Fruit fly (Drosophila melanogaster) whole organism, embryonic: ENCODE results near the gene Sema5c.

Source experiments
- Asciz ChIP-seq: fragments of 200-800 bp; sonication (Bioruptor generic); optimal IDR thresholded peaks from 2 replicates; lab custom pipeline; 2017; ENCODE audit warnings: missing biosample characterization, mild to moderate bottlenecking, missing genetic modification characterization, missing genetic modification reagents
- CG10147 ChIP-seq: fragments of 200-800 bp; sonication (Bioruptor generic); optimal IDR thresholded peaks from 2 replicates; lab custom pipeline; 2019; ENCODE audit warnings: missing biosample characterization, mild to moderate bottlenecking, missing genetic modification characterization, moderate library complexity
- CG10543 ChIP-seq: fragments of 200-800 bp; sonication (Bioruptor generic); optimal IDR thresholded peaks from 3 replicates; lab custom pipeline; 2017; ENCODE audit warnings: missing biosample characterization, mild to moderate bottlenecking, missing genetic modification characterization, moderate library complexity
- CG11695 ChIP-seq: fragments of 200-800 bp; sonication (Bioruptor generic); IDR thresholded peaks from 3 replicates; pipeline ENCODE4 v1.3.6; 2022; ENCODE audit warnings: missing biosample characterization, missing genetic modification characterization
- CG1529 ChIP-seq: fragments of 200-800 bp; sonication (Bioruptor generic); optimal IDR thresholded peaks from 3 replicates; lab custom pipeline; 2018; ENCODE audit warnings: missing biosample characterization, missing genetic modification characterization
- CG15479 ChIP-seq: fragments of 200-800 bp; sonication (Bioruptor generic); optimal IDR thresholded peaks from 3 replicates; lab custom pipeline; 2019; ENCODE audit warnings: missing biosample characterization, mild to moderate bottlenecking, missing genetic modification characterization, moderate library complexity
- CG16815 ChIP-seq: fragments of 200-800 bp; sonication (Bioruptor generic); optimal IDR thresholded peaks from 3 replicates; lab custom pipeline; 2017; ENCODE audit warnings: missing biosample characterization, mild to moderate bottlenecking, missing genetic modification characterization
- CG17385 ChIP-seq: fragments of 200-800 bp; sonication (Bioruptor generic); optimal IDR thresholded peaks from 3 replicates; lab custom pipeline; 2018; ENCODE audit warnings: missing biosample characterization, mild to moderate bottlenecking, missing genetic modification characterization
- CG18599 ChIP-seq: fragments of 200-800 bp; sonication (Bioruptor generic); optimal IDR thresholded peaks from 3 replicates; lab custom pipeline; 2017; ENCODE audit warnings: missing biosample characterization, missing genetic modification characterization, mild to moderate bottlenecking, moderate library complexity, missing genetic modification reagents
- CG18619 ChIP-seq: fragments of 200-800 bp; sonication (Bioruptor generic); optimal IDR thresholded peaks from 3 replicates; lab custom pipeline; 2017; ENCODE audit warnings: missing biosample characterization, mild to moderate bottlenecking, missing genetic modification characterization
- CG2116 ChIP-seq: fragments of 200-800 bp; sonication (Bioruptor generic); optimal IDR thresholded peaks from 3 replicates; lab custom pipeline; 2018; ENCODE audit warnings: missing biosample characterization, mild to moderate bottlenecking, missing genetic modification characterization
- CG2202 ChIP-seq: fragments of 200-800 bp; sonication (Bioruptor generic); optimal IDR thresholded peaks from 2 replicates; lab custom pipeline; 2018; ENCODE audit warnings: missing biosample characterization, mild to moderate bottlenecking, missing genetic modification characterization
- CG3065 ChIP-seq: fragments of 200-800 bp; sonication (Bioruptor generic); optimal IDR thresholded peaks from 2 replicates; lab custom pipeline; 2016; ENCODE audit warnings: missing biosample characterization, missing genetic modification characterization
- CG34224 ChIP-seq: fragments of 200-800 bp; sonication (Bioruptor generic); IDR thresholded peaks from 3 replicates; pipeline ENCODE4 v1.3.6; 2022; ENCODE audit warnings: missing biosample characterization, missing genetic modification characterization; ENCODE audit not compliant: partially characterized antibody
- CG3995 ChIP-seq: fragments of 200-800 bp; sonication (Bioruptor generic); optimal IDR thresholded peaks from 3 replicates; lab custom pipeline; 2016; ENCODE audit warnings: missing biosample characterization, missing genetic modification characterization
- CG4404 ChIP-seq: fragments of 200-800 bp; sonication (Bioruptor generic); IDR thresholded peaks from 2 replicates; pipeline ENCODE4 v1.3.6; 2022; ENCODE audit warnings: missing biosample characterization, missing genetic modification characterization
- CG6765 ChIP-seq: fragments of 200-800 bp; sonication (Bioruptor generic); optimal IDR thresholded peaks from 3 replicates; lab custom pipeline; 2017; ENCODE audit warnings: missing biosample characterization, mild to moderate bottlenecking, missing genetic modification characterization
- CG6791 ChIP-seq: fragments of 200-800 bp; sonication (Bioruptor generic); IDR thresholded peaks from 3 replicates; pipeline ENCODE4 v1.3.6; 2022; ENCODE audit warnings: missing biosample characterization, missing genetic modification characterization; ENCODE audit not compliant: partially characterized antibody
- CG6813 ChIP-seq: fragments of 200-800 bp; sonication (Bioruptor generic); optimal IDR thresholded peaks from 2 replicates; lab custom pipeline; 2017; ENCODE audit warnings: missing biosample characterization, missing genetic modification characterization, mild to moderate bottlenecking, moderate library complexity, missing genetic modification reagents
- CG6854 ChIP-seq: fragments of 200-800 bp; sonication (Bioruptor generic); optimal IDR thresholded peaks from 3 replicates; lab custom pipeline; 2017; ENCODE audit warnings: missing biosample characterization, mild to moderate bottlenecking, missing genetic modification characterization
- CG7556 ChIP-seq: fragments of 200-800 bp; sonication (Bioruptor generic); optimal IDR thresholded peaks from 2 replicates; lab custom pipeline; 2017; ENCODE audit warnings: missing biosample characterization, mild to moderate bottlenecking, missing genetic modification characterization
- CG7987 ChIP-seq: fragments of 200-800 bp; sonication (Bioruptor generic); optimal IDR thresholded peaks from 2 replicates; lab custom pipeline; 2018; ENCODE audit warnings: missing biosample characterization, mild to moderate bottlenecking, missing genetic modification characterization, moderate library complexity
- CG8359 ChIP-seq: fragments of 200-800 bp; sonication (Bioruptor generic); optimal IDR thresholded peaks from 2 replicates; lab custom pipeline; 2017; ENCODE audit warnings: missing biosample characterization, mild to moderate bottlenecking, missing genetic modification characterization, borderline replicate concordance
- CG9817 ChIP-seq: fragments of 200-800 bp; sonication (Bioruptor generic); optimal IDR thresholded peaks from 2 replicates; lab custom pipeline; 2018; ENCODE audit warnings: missing biosample characterization, mild to moderate bottlenecking, missing genetic modification characterization, moderate library complexity
- D ChIP-seq, 2 experiments: fragments of 200-800 bp in 1 of 2; fragments of >200 bp in 1 of 2; sonication (Bioruptor generic) in 1 of 2; optimal IDR thresholded peaks; 2 replicates in 1 of 2; 3 replicates in 1 of 2; lab custom pipeline; 2017; ENCODE audit warnings: mild to moderate bottlenecking in 1 of 2, missing biosample characterization in 1 of 2, missing genetic modification characterization in 1 of 2, missing genetic modification reagents in 1 of 2
- Hand ChIP-seq: fragments of 200-800 bp; sonication (Bioruptor generic); optimal IDR thresholded peaks from 2 replicates; lab custom pipeline; 2017; ENCODE audit warnings: mild to moderate bottlenecking, missing biosample characterization, missing genetic modification reagents, missing genetic modification characterization
- NC2α ChIP-seq: fragments of 200-800 bp; sonication (Bioruptor generic); optimal IDR thresholded peaks from 2 replicates; lab custom pipeline; 2016; ENCODE audit warnings: missing biosample characterization, missing genetic modification characterization
- NFAT ChIP-seq: fragments of 200-800 bp; sonication (Bioruptor generic); IDR thresholded peaks from 2 replicates; pipeline ENCODE4 v1.3.6; 2022; ENCODE audit warnings: missing biosample characterization, missing genetic modification characterization
- NK7.1 ChIP-seq: fragments of 200-800 bp; sonication (Bioruptor generic); optimal IDR thresholded peaks from 3 replicates; lab custom pipeline; 2016; ENCODE audit warnings: missing biosample characterization, missing genetic modification characterization
- Six4 ChIP-seq: fragments of 200-800 bp; sonication (Bioruptor generic); optimal IDR thresholded peaks from 2 replicates; lab custom pipeline; 2016; ENCODE audit warnings: missing biosample characterization, missing genetic modification characterization
- Vsx1 ChIP-seq: fragments of 200-800 bp; sonication (Bioruptor generic); optimal IDR thresholded peaks from 2 replicates; lab custom pipeline; 2017; ENCODE audit warnings: missing biosample characterization, mild to moderate bottlenecking, missing genetic modification characterization, missing genetic modification reagents
- ac ChIP-seq: fragments of 200-800 bp; sonication (Bioruptor generic); optimal IDR thresholded peaks from 3 replicates; lab custom pipeline; 2017; ENCODE audit warnings: missing biosample characterization, mild to moderate bottlenecking, missing genetic modification characterization
- ase ChIP-seq: fragments of 200-800 bp; sonication (Bioruptor generic); IDR thresholded peaks from 3 replicates; pipeline ENCODE4 v1.3.6; 2022; ENCODE audit warnings: missing biosample characterization, missing genetic modification characterization
- ato ChIP-seq: fragments of 200-800 bp; sonication (Bioruptor generic); IDR thresholded peaks from 2 replicates; pipeline ENCODE4 v1.3.6; 2022; ENCODE audit warnings: missing biosample characterization, missing genetic modification characterization; ENCODE audit not compliant: partially characterized antibody
- bsh ChIP-seq, 2 experiments: fragments of 200-800 bp; sonication (Bioruptor generic); optimal IDR thresholded peaks; 2 replicates each; lab custom pipeline; 2017 to 2018; ENCODE audit warnings: mild to moderate bottlenecking in 2 of 2, missing biosample characterization in 2 of 2, missing genetic modification characterization in 2 of 2, moderate library complexity in 1 of 2
- dati ChIP-seq: fragments of 200-800 bp; sonication (Bioruptor generic); IDR thresholded peaks from 2 replicates; pipeline ENCODE4 v1.3.6; 2022; ENCODE audit warnings: missing biosample characterization, missing genetic modification characterization
- disco-r ChIP-seq: fragments of 200-800 bp; sonication (Bioruptor generic); optimal IDR thresholded peaks from 2 replicates; lab custom pipeline; 2016; ENCODE audit warnings: missing biosample characterization, missing genetic modification characterization
- grn ChIP-seq: fragments of 200-800 bp; sonication (Bioruptor generic); optimal IDR thresholded peaks from 3 replicates; lab custom pipeline; 2017; ENCODE audit warnings: missing biosample characterization, missing genetic modification characterization
- gsb ChIP-seq: fragments of 200-800 bp; sonication (Bioruptor generic); IDR thresholded peaks from 2 replicates; pipeline ENCODE4 v1.3.6; 2022; ENCODE audit warnings: missing biosample characterization, missing genetic modification characterization
- hbn ChIP-seq: fragments of 200-800 bp; sonication (Bioruptor generic); IDR thresholded peaks from 2 replicates; pipeline ENCODE4 v1.3.6; 2022; ENCODE audit warnings: missing biosample characterization, missing genetic modification characterization; ENCODE audit not compliant: partially characterized antibody
- insv ChIP-seq, 2 experiments: fragments of 200-800 bp; sonication (Bioruptor generic); optimal IDR thresholded peaks; 3 replicates each; lab custom pipeline; 2016 to 2018; ENCODE audit warnings: missing biosample characterization in 2 of 2, missing genetic modification characterization in 2 of 2
- lab ChIP-seq: fragments of 200-800 bp; sonication (Bioruptor generic); optimal IDR thresholded peaks from 3 replicates; lab custom pipeline; 2017; ENCODE audit warnings: missing biosample characterization, missing genetic modification characterization, mild to moderate bottlenecking, moderate library complexity, missing genetic modification reagents
- pnt ChIP-seq: fragments of 200-800 bp; sonication (Bioruptor generic); optimal IDR thresholded peaks from 3 replicates; lab custom pipeline; 2016; ENCODE audit warnings: missing biosample characterization, missing genetic modification characterization
- scrt ChIP-seq: fragments of 200-800 bp; sonication (Bioruptor generic); optimal IDR thresholded peaks from 2 replicates; lab custom pipeline; 2018; ENCODE audit warnings: missing biosample characterization, mild to moderate bottlenecking, missing genetic modification characterization, moderate library complexity
- sens ChIP-seq: fragments of 200-800 bp; sonication (Bioruptor generic); peaks from one replicate; lab custom pipeline; 2016; ENCODE audit warnings: missing biosample characterization, missing genetic modification characterization
- sens-2 ChIP-seq: fragments of 200-800 bp; sonication (Bioruptor generic); IDR thresholded peaks from 2 replicates; pipeline ENCODE4 v1.3.6; 2022; ENCODE audit warnings: missing biosample characterization, missing genetic modification characterization
- sob ChIP-seq: fragments of 200-800 bp; sonication (Bioruptor generic); IDR thresholded peaks from 2 replicates; pipeline ENCODE4 v1.3.6; 2022; ENCODE audit warnings: missing biosample characterization, missing genetic modification characterization
- sr ChIP-seq: fragments of 200-800 bp; sonication (Bioruptor generic); IDR thresholded peaks from 3 replicates; pipeline ENCODE4 v1.3.6; 2022; ENCODE audit warnings: missing biosample characterization, missing genetic modification characterization
- tio ChIP-seq: fragments of 200-800 bp; sonication (Bioruptor generic); optimal IDR thresholded peaks from 2 replicates; lab custom pipeline; 2017; ENCODE audit warnings: missing biosample characterization, missing genetic modification characterization, inconsistent platforms

The Sema5c gene

DNA sequence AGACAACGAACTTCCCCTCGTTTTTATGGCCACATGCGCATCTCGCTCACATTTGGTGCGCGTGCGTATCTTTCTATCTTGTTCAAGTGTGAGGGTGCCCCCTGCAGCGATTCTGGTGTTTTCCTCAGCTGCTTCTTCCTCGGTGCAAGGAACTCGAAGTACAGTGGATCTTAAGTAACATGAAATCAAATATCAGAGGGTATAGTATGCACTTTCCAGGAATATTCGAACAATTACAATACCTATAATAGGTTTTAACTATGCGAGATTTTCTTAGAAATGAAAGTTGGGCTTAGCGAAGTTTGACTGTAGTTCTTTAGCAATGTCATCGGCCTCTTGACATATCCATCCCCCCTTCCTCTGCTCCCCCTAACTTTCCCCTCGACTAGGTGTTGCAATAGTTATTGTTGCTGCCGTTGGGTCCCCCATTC, 18.8 kb downstream of the Sema5c start (continued):
- TF ChIP-seq hbn (GFP tag; lab: Robert Waterston, UW): no peak
- TF ChIP-seq CG7556 (GFP tag; lab: Kevin White, UChicago): no peak
- TF ChIP-seq Six4 (GFP tag; lab: Kevin White, UChicago): peak; percentile 35
- TF ChIP-seq CG2116 (GFP tag; lab: Kevin White, UChicago): no peak
- TF ChIP-seq CG6791: no peak
- TF ChIP-seq CG9817 (tag; lab: Kevin White, UChicago): no peak
- no peak for TF ChIP-seq NFAT (GFP tag; lab: Robert Waterston, UW)
- no peak for TF ChIP-seq CG10147 (GFP tag; lab: Kevin White, UChicago)
- TF ChIP-seq ato (GFP tag; lab: Robert Waterston, UW): no peak
- no peak for TF ChIP-seq lab (GFP tag; lab: Kevin White, UChicago)
- TF ChIP-seq dati (GFP tag; lab: Robert Waterston, UW): no peak
- peak; percentile 61 for TF ChIP-seq CG16815
- no peak for TF ChIP-seq CG8359 (GFP tag; lab: Kevin White, UChicago)
- TF ChIP-seq grn: no peak
- TF ChIP-seq ase: peak; percentile 50; the same call in 1 of the 3 replicates
- no peak for TF ChIP-seq CG34224 (GFP tag; lab: Robert Waterston, UW)
- no peak for TF ChIP-seq Vsx1 (GFP tag; lab: Kevin White, UChicago)
- no peak for TF ChIP-seq tio (GFP tag; lab: Kevin White, UChicago)
- no peak for TF ChIP-seq CG15479
- 0 out of 3 replicates have a peak, but pooled peaks have one; percentile 15 for TF ChIP-seq CG11695
- TF ChIP-seq CG2202 (tag; lab: Kevin White, UChicago): peak; percentile 58
- no peak for TF ChIP-seq CG6765 (GFP tag; lab: Kevin White, UChicago)
- TF ChIP-seq insv (GFP tag; optimal IDR thresholded peaks at IDR 0.05; lab: Kevin White, UChicago): no peak
- TF ChIP-seq CG18599 (GFP tag; lab: Kevin White, UChicago): no peak
- no peak for TF ChIP-seq CG7987 (GFP tag; lab: Kevin White, UChicago)
- peak; percentile 49 for TF ChIP-seq sens-2 (GFP tag; lab: Robert Waterston, UW)
- peak; percentile 89 for TF ChIP-seq CG4404 (GFP tag; lab: Robert Waterston, UW)
- no peak for TF ChIP-seq CG10543 (GFP tag; lab: Kevin White, UChicago)
- peak; percentile 12 for TF ChIP-seq CG3065 (GFP tag; lab: Kevin White, UChicago)
- peak; percentile 36 for TF ChIP-seq CG1529 (GFP tag; lab: Kevin White, UChicago)
- TF ChIP-seq CG6813 (GFP tag; lab: Kevin White, UChicago): peak; percentile 32
- no peak for TF ChIP-seq CG18619 (GFP tag; lab: Kevin White, UChicago)
- TF ChIP-seq gsb: no peak
- TF ChIP-seq D (optimal IDR thresholded peaks at IDR 0.05; lab: Kevin White, UChicago): no peak
- TF ChIP-seq D (GFP tag; optimal IDR thresholded peaks at IDR 0.05; lab: Kevin White, UChicago): peak; percentile 41
- peak; percentile 49 to 80 for TF ChIP-seq bsh (GFP tag; optimal IDR thresholded peaks at IDR 0.05; lab: Kevin White, UChicago)
- peak; percentile 6 for TF ChIP-seq ac (GFP tag; lab: Kevin White, UChicago)
- TF ChIP-seq sob (GFP tag; lab: Robert Waterston, UW): peak; percentile 35; the same call in 1 of the 2 replicates
- no peak for TF ChIP-seq scrt (GFP tag; lab: Kevin White, UChicago)
- TF ChIP-seq pnt (GFP tag; lab: Kevin White, UChicago): peak; percentile 48
- TF ChIP-seq NK7.1: no peak
- TF ChIP-seq CG3995 (GFP tag; lab: Kevin White, UChicago): no peak
- TF ChIP-seq NC2α (GFP tag; lab: Kevin White, UChicago): peak; percentile 18
- no peak for TF ChIP-seq disco-r (GFP tag; lab: Kevin White, UChicago)
- peak; percentile 96 for TF ChIP-seq sens (GFP tag; lab: Kevin White, UChicago)
- no peak for TF ChIP-seq Asciz (GFP tag; lab: Kevin White, UChicago)
- TF ChIP-seq Hand (GFP tag; lab: Kevin White, UChicago): no peak
- no peak for TF ChIP-seq sr
- TF ChIP-seq CG6854 (GFP tag; lab: Kevin White, UChicago): no peak
- TF ChIP-seq CG17385 (GFP tag; lab: Kevin White, UChicago): peak; percentile 66
